Worm (Caenorhabditis elegans): ENCODE data around the gene sssh-1.
A peak's percentile ranks its signal among the peaks of the same experiment; 100 is the strongest.

The sssh-1 gene

ce11 chrX:14918538-14918937, 42.8 kb downstream of the sssh-1 start, which contains the start of gene npr-40:
npr-40 (plus strand) TSS chrX:14918838.
- TF ChIP-seq pha-4 (tag; optimal IDR thresholded peaks at IDR 0.05): no peak

DNA sequence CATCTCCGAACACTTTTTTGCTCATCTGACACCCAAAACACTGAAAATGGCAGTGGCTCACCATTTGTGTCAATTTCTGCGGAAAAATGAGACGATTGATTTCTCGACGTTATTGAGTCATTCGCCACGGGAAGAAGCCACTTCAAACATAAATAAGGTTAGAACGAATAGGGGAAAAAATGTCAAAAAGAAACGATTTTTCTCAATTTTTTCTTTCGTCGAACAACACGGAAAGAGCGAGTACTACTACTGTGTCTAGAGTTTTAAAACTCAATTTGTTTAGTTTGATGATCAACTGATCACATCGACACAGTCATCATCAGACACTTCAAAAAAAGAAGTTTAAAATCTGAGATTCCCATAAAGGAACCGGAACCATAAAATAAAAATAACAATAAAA, 45.1 kb downstream of the sssh-1 start:
- no peak for TF ChIP-seq hlh-8 (tag; optimal IDR thresholded peaks at IDR 0.05)
- TF ChIP-seq unc-42 (tag; optimal IDR thresholded peaks at IDR 0.05): peak; percentile 15

DNA sequence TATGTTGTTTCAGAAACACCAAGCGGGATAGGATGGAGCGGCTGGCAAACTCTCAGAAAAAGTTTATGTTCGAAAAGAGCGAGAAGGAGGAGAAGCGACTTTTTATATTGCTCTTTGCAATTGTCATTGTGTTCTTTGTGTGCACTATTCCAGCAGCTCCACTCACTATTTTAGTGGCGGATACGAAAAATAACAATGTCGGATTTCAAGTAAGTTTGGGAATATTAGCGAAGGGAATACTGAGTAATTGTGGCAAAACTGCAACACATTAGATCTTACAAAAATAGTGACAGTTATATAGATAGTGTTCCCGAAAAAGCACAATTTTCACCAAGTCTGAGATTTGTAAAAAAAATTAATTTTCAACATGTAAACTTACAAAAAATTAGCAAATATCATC, 47.0 kb downstream of the sssh-1 start:
- TF ChIP-seq unc-55 (GFP tag; optimal IDR thresholded peaks at IDR 0.05) (no peak), K09A11.1 (tag; optimal IDR thresholded peaks at IDR 0.05; ENCODE audit: insufficient read depth) (no peak), ceh-30 (tag; optimal IDR thresholded peaks at IDR 0.05) (no peak), gmeb-2 (tag; optimal IDR thresholded peaks at IDR 0.05) (no peak), eyg-1 (tag; optimal IDR thresholded peaks at IDR 0.05) (no peak), ttx-3 (tag; optimal IDR thresholded peaks at IDR 0.05) (no peak), ceh-45 (GFP tag; IDR thresholded peaks at IDR 0.05) (no peak), odd-2 (tag; optimal IDR thresholded peaks at IDR 0.05) (no peak), ceh-19 (GFP tag; optimal IDR thresholded peaks at IDR 0.05) (no peak), ceh-34 (tag; optimal IDR thresholded peaks at IDR 0.05) (no peak), ceh-6 (GFP tag; optimal IDR thresholded peaks at IDR 0.05) (no peak), pros-1 (tag; optimal IDR thresholded peaks at IDR 0.05) (no peak), dmd-4 (tag; optimal IDR thresholded peaks at IDR 0.05; ENCODE audit: borderline replicate concordance) (no peak), madf-2 (tag; optimal IDR thresholded peaks at IDR 0.05) (no peak)

Data from whole organism, late embryonic.